Fruit fly (Drosophila melanogaster) ovary, adult (tissue): ENCODE results near the gene Hakai.

Experiments
- CG17801 ChIP-seq: fragments of 200-800 bp; optimal IDR thresholded peaks from 2 replicates; lab custom pipeline; 2019; ENCODE audit warnings: missing biosample characterization, mild to moderate bottlenecking, missing genetic modification characterization, moderate library complexity; ENCODE audit not compliant: partially characterized antibody

The Hakai gene

DNA sequence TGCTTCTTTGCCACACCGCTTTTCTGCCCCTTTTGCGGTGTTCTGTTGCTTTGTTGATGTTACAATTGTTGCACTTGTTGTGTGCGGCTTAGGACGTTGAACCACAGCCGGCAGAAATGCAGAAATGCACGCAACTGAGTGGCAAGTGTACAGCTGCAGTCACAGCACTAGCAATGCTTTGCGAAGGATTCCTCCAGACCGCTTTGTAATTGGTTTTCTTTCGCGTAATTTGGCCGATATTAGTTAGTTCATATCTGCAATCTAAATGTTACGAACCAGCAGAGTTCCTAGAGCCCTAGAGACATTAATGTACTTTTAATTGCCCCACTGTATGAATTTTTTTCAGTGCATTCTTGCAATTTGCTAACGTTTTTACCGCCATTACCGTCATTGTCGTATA is 7.9 kb downstream of the Hakai start:
- no peak for TF ChIP-seq CG17801 (GFP tag; lab: Kevin White, UChicago)

DNA sequence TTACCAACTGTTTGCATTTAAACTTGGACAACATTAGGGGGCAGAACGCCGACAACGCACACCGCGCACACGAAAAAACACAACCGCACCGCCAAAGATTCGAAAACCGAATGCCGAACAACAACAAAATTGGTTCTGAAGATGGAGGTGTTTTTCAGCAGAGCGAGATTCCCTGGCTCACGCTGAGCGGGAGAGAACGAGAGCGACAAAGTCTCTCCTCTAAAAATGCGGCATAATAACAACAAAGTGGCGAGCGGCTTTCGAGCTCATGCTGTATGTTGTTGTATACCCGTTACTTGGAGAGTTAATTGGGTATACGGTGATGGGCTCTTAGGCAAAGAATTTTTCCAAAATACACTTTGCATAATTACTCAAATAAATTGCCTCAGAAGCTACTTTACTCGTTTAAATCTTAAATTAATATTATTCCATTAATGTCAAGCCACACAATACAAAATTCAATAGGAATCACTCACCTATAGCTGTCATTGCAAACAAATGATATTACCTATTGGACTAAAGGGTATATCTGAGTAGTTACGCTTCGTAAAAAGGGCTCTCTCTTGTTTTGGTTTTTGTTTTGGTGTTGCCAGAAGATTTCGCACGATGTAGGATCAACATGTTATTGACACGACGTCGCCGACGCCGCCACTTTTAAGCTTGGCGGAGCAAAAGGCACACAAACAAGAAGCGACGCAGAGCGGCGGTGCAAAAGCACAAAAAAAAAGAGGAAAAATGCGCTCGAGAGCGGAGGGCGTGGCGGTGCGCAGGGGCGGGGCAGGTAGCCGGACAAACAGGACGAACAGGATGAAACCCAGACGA is 9.6 kb downstream of the Hakai start:
- TF ChIP-seq CG17801 (GFP tag; lab: Kevin White, UChicago) = peak; percentile 56

DNA sequence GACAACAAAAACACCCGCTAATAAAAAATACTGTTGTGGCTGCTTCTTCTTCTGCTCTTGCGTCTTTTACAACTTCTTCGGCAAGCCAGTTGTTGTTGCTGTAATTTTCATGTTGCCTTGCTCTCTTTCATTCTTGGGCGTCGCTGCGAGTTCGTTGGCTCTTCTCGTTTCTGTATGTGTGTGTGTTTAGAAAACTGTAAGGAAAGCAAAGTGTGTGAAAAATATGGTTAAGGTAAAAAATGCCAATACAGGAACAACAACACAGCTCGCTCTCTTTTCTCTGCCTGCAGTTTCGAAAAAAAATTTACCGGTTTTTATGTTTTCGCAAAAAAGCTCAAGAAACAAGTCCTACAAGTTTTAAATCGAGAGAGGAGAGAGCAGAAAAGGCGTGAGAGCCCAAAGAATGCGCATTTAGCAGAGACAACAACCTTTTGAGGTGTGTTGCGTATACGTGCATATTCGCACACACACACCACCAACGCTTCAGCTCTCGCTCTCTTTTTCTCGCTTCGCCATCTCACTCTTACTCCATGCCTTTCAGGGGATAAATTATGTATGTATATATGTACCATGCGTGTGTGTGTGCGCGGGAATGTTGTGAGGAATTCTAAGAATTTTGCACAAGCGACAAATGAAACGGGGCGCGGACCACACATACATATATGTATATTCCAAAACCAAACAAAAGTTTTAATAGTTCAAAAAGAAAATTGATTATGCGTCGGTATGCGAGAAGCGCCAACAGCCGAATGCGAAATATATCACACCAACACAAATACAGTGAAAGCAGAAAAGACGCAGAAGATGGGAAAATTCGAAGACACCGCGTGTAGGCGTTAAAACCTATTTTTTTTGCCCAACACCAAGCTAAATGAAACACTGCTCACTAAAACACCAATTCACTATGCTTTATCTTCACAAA is 10.4 kb downstream of the Hakai start:
- TF ChIP-seq CG17801 (GFP tag; lab: Kevin White, UChicago) = no peak

DNA sequence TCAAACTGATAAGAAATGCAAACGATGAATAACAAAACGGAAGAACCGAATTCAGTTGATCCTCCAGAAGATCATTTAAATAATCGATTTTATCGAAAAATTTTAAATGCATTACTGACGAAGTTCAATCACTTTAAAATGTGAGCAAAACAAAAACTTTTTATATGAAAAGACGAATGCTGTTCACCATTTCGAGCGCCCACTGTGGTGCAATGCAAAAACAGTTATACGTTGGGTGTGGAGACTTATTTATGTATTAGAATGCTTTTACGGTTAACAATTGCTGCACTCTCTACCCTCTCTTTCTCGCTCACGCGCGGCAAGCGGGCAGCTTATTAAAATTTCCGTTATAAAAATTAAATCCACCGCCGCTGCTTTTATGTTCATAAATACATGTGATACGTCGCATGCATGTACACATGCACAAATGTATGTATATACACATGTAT is 11.4 kb downstream of the Hakai start:
- TF ChIP-seq CG17801 (GFP tag; lab: Kevin White, UChicago) = peak; percentile 45

DNA sequence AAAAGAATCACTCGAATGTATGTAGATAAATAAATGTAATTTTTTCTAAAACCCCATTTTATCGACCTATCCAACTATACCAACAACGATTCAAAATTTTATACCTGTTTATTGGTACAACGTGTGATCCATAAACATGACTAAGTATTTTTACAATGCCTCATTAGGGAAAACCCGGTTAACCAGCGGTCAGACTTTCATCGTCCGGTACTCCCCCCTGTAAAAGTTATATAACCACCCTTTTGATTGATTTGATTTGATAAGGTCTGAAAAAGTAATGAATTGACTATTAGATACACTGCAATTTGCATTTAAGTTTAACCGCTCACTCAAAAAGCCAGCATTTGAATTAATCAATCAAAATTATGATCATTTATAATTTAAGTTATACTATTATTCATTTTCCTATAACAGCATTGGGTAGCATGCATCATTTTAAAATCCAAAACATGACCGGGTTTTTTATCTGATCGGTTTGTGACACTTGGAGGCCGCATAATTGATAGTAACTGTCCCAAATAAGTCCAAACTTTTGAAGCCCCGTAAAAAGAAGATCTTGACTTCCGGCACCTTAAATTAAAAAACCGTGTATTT is 14.9 kb downstream of the Hakai start:
- TF ChIP-seq CG17801 (GFP tag; lab: Kevin White, UChicago) = no peak

DNA sequence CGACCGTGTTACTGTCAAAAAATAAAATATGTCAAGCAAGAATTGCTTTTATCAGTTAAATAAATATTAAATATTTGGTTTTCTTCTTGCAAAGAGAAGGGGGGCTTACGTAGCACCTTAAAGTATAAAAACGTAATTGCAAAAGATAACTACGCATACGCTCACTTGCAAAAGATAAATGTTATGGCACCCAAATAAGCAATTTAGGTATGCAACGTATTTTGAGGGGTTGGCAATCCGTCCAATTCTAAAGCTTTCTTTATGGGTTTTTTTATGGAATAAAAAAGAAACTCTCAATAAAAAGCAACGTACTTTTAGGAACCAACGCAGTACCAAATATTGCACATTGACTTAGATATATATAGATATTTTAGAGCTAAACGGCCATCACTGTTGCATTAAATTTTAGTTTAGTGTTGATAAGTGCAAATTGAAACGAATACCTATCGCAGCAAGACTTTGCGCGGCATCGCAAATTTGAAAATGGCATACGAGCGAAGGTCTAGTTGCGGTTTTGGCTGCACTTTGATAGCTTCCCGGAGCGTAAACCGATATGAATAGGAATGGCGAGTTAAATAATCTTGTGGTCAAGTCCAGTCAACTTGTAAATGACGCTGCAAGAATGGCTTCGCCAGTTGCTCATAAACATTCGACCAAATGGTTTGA is 16.9 kb downstream of the Hakai start, which contains the start of gene CG13077:
TSS of gene CG13077 (plus strand) at position 631 of the 666 bp plus-strand sequence.
- no peak for TF ChIP-seq CG17801 (GFP tag; lab: Kevin White, UChicago)

DNA sequence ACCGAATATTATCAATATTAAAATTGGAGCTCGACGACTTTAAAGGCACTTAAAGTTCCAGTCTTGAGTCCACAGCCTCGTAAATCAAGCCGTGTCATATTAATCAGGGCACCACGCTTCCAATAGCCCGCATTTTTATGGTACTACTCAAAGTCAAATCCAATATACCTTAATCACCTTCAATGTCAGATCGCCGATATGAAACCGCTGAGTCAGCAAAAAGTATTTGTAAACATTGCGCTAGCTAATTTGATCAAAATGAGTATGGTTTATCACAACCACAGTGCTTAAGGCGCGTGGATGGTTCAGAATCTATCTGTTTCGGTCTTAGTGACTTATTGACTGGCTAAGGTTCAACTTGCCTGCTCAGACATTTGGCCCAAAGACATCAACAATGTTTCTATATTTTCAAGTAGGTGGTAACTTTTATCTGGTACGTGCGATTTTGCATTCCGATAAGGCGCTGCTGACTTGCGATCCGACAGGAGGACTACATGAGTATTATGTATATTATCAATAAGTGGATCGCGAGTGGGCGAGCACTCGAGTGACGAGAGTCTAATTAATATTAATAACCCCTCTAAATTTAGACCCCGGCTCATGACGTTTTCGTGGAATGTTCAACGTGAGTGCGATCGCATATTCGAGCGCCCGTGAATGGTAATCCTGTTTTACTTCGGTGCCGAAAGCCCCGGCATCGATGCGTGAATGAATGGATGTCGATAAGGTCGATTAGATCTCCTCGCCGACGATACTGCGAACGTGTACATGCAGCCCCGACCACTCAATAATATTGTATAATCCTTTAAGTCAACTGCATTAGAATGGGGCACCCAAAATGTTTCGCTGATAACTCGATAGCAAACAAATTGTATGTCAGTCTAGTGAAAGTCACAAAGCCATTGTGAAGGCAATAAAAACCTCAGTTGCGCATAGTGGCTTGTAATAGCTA is 19.0 kb downstream of the Hakai start, which contains the start of gene CG13078:
TSS of gene CG13078 (plus strand) at position 902 of the 952 bp plus-strand sequence.
- no peak for TF ChIP-seq CG17801 (GFP tag; lab: Kevin White, UChicago)

DNA sequence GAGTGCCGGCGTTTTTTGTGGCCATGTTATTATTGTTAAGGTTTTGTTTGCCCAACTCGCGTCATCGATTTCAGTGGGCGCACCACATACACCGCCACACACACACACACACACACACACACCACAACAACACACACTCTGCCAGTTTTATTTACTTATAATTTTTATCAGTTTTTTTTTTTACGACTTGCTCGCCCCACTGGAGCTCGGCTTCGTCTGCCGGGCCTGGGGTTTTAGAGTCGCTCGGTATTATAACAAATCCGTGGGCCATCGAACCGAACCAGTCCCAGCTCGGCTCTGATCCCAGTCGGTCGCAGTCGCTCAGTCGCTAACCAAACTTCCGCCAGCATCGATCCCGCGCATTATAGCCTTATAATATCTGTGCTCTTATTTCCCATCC is 32.9 kb downstream of the Hakai start:
- no peak for TF ChIP-seq CG17801 (GFP tag; lab: Kevin White, UChicago)

DNA sequence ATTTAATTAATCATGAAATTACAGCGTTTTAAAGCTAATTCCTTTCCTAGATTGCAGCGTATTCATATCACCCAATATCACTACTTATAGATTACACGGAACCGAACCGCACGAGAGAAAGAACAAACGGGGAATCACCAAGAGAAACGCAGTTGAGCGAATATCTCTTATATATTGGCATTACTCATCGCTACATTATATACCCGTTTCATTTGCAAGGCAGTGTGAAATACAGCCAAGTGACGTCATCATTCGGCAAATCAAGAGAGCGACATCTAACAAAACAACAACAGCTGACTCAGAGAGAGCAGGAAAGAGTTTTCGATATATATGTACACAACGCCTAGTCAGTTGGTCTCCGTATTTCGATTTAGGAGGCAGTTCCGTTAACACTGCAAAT is 34.1 kb downstream of the Hakai start, which contains the start of gene Tep4:
TSS of gene Tep4 (plus strand) at position 350 of the 400 bp plus-strand sequence.
- no peak for TF ChIP-seq CG17801 (GFP tag; lab: Kevin White, UChicago)

DNA sequence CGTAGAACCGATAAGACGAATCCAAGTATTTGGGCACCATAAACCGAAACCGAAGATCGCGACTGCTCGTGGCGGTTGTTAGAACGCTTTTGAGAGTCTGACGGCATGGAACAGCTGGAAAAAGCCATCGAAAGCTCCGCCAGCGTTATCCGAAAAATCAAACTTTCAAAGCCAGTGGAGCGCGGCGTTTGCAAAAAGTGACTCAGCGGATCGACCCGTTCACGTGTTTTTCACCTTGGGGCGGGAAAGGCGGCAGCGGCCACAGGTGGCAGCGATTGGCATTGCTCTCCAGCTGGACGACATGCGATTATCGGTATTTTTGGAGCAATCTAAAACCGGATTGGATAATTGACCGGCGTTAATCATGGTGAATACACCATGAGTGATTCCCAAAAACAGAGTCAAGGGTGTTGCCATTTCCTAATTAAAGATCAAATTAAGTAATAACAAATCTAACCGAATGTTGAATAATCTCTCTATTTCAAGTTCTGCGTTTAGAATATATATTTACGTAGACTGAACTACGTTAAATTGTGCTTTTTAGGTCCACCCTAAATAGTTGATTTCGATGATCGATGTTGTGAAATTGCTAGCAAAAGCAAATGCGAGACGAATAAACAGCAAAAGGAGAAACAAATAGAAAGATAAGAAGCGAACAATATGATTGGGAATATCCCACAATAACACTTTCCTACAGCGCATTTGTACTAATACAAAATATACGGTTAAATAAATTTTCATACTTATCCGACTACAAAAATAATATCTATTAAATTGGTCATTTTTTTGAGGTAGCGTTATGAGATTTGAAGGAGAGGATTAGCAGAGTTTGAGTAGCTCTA is 35.2 kb downstream of the Hakai start, which contains the start of gene CG10337:
TSS of gene CG10337 (minus strand) at position 91 of the 842 bp plus-strand sequence.
- peak; percentile 77 for TF ChIP-seq CG17801 (GFP tag; lab: Kevin White, UChicago)

DNA sequence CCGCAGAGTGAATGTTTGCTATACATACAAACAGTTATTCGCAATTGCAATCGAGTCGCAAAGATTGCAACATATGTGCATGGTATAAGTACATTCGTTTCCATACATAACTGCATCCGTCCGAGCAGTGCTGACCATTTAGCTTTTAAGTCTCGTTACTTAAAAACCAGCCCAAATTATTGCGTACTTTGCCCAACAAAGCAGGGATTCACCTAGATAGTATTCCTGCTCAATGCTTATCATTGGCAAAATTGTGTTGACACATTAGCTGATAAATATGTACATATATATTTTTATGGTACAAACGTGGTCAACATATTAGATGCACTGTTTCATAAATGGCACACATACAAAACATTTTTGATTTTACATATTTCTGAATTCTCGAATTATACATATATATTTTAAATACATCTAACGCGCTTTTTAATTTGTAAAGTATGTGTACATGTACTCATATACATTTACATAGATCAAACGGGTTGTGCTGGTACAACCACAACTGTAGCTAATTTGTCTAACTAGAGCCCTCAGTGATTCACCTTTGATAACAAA is 39.2 kb downstream of the Hakai start:
- TF ChIP-seq CG17801 (GFP tag; lab: Kevin White, UChicago) = no peak

DNA sequence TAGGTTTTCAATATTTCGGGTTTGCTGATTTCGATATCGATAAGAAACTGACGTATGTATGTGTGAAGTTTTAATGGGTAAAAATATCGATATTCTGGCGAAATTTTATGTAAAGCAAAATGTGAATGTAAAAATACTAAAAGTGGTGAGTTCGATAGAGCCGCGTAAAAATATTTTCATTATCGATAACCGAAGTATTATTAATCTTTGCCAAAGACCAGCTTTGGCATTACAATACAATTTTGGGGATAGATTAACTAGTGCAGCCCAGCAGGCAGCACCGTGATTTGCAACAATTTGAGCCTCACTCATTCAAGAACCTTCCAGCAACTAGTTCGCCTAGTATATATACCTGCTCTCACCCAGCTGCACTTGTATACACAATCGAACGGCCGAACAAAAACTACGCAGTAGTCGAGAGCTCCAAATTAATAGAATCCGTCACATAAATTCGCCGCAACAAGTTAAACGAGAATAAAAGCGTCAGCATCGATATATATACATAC is 40.0 kb downstream of the Hakai start:
- no peak for TF ChIP-seq CG17801 (GFP tag; lab: Kevin White, UChicago)
